Worm (Caenorhabditis elegans): ENCODE data around the gene ncs-4.

ce11 chrX:10141264-10141663 is 35.1 kb upstream of the ncs-4 start:
- no peak for TF ChIP-seq F13C5.2 (tag; optimal IDR thresholded peaks at IDR 0.05)
- TF ChIP-seq aly-1 (tag; optimal IDR thresholded peaks at IDR 0.05) = no peak
- no peak for TF ChIP-seq ama-1 (optimal IDR thresholded peaks at IDR 0.05)
- no peak for TF ChIP-seq ceh-13 (GFP tag; optimal IDR thresholded peaks at IDR 0.05)
- no peak for TF ChIP-seq B0310.2 (tag; optimal IDR thresholded peaks at IDR 0.05)
- no peak for TF ChIP-seq sea-1 (GFP tag; conservative IDR thresholded peaks at IDR 0.05)
- TF ChIP-seq hnd-1 (tag; optimal IDR thresholded peaks at IDR 0.05) = no peak
- TF ChIP-seq tra-4 (tag; optimal IDR thresholded peaks at IDR 0.05) = no peak
- no peak for TF ChIP-seq flt-1 (GFP tag; IDR thresholded peaks at IDR 0.05)
- no peak for TF ChIP-seq scrt-1 (GFP tag; IDR thresholded peaks at IDR 0.05)
- TF ChIP-seq ets-7 (tag; optimal IDR thresholded peaks at IDR 0.05) = no peak

All from whole organism, early embryonic.